Worm (Caenorhabditis elegans) whole organism, L4 larva: ENCODE results near the gene F42H10.3.
A peak's percentile ranks its signal among the peaks of the same experiment; 100 is the strongest.

Experiments
- D1046.2 ChIP-seq: fragments of 200-800 bp; sonication (Bioruptor generic); IDR thresholded peaks from 2 replicates; pipeline ENCODE4 v1.3.6; 2022; ENCODE audit warnings: missing genetic modification characterization, missing compliant biosample characterization
- F44E2.7 ChIP-seq: fragments of 200-800 bp; sonication (Bioruptor generic); IDR thresholded peaks from 2 replicates; pipeline ENCODE4 v2.1.2; 2022; ENCODE audit warnings: missing genetic modification characterization, missing compliant biosample characterization
- F49E8.2 ChIP-seq: sonication (generic microtip); optimal IDR thresholded peaks from 2 replicates; lab custom pipeline; 2016; ENCODE audit warnings: missing compliant biosample characterization, mild to moderate bottlenecking, missing genetic modification characterization, borderline replicate concordance
- T20F7.1 ChIP-seq: fragments of 200-800 bp; sonication (Bioruptor generic); optimal IDR thresholded peaks from 2 replicates; lab custom pipeline; 2018; ENCODE audit warnings: mild to moderate bottlenecking, missing genetic modification characterization, missing compliant biosample characterization
- T26A8.4 ChIP-seq: fragments of 200-800 bp; sonication (Bioruptor generic); IDR thresholded peaks from 2 replicates; pipeline ENCODE4 v1.3.6; 2022; ENCODE audit warnings: missing genetic modification characterization, missing compliant biosample characterization
- Y5F2A.4 ChIP-seq: fragments of 200-800 bp; sonication (Bioruptor generic); optimal IDR thresholded peaks from 2 replicates; lab custom pipeline; 2018; ENCODE audit warnings: mild to moderate bottlenecking, missing genetic modification characterization, missing compliant biosample characterization
- Y75B8A.6 ChIP-seq: fragments of 200-800 bp; sonication (Bioruptor generic); IDR thresholded peaks from 2 replicates; pipeline ENCODE4 v1.3.6; 2022; ENCODE audit warnings: missing genetic modification reagents, missing genetic modification characterization, missing compliant biosample characterization
- ZK337.2 ChIP-seq: fragments of 200-800 bp; sonication (Bioruptor generic); IDR thresholded peaks from 2 replicates; pipeline ENCODE4 v1.3.6; 2022; ENCODE audit warnings: missing genetic modification reagents, missing genetic modification characterization, missing compliant biosample characterization
- ZK546.5 ChIP-seq, 2 experiments: sonication (generic microtip); optimal IDR thresholded peaks; 2 replicates each; lab custom pipeline; 2017; ENCODE audit warnings: missing biosample characterization in 2 of 2, missing genetic modification characterization in 2 of 2
- aha-1 ChIP-seq: fragments of 150-350 bp; peaks from one replicate; lab custom pipeline; 2014; ENCODE audit warnings: missing biosample characterization, missing genetic modification characterization
- arid-1 ChIP-seq: fragments of 200-800 bp; sonication (Bioruptor generic); conservative IDR thresholded peaks from 2 replicates; pipeline ENCODE4 v1.3.6; 2022; ENCODE audit warnings: missing genetic modification reagents, missing genetic modification characterization, missing compliant biosample characterization
- ceh-20 ChIP-seq: fragments of 200-800 bp; sonication (Bioruptor generic); IDR thresholded peaks from 2 replicates; pipeline ENCODE4 v1.3.6; 2022; ENCODE audit warnings: missing genetic modification reagents, missing genetic modification characterization, missing compliant biosample characterization
- ceh-44 ChIP-seq: fragments of 200-800 bp; sonication (Bioruptor generic); IDR thresholded peaks from 2 replicates; pipeline ENCODE4 v1.3.6; 2022; ENCODE audit warnings: missing genetic modification reagents, missing genetic modification characterization, missing compliant biosample characterization
- ceh-82 ChIP-seq: sonication (generic microtip); optimal IDR thresholded peaks from 2 replicates; lab custom pipeline; 2017; ENCODE audit warnings: missing biosample characterization, missing genetic modification characterization
- dmd-6 ChIP-seq: fragments of 200-800 bp; sonication (Bioruptor generic); IDR thresholded peaks from 2 replicates; pipeline ENCODE4 v1.3.6; 2022; ENCODE audit warnings: missing genetic modification reagents, missing genetic modification characterization, missing compliant biosample characterization
- egl-27 ChIP-seq: sonication (generic microtip); optimal IDR thresholded peaks from 3 replicates; lab custom pipeline; 2017; ENCODE audit warnings: missing biosample characterization, missing genetic modification reagents, missing genetic modification characterization
- egl-43 ChIP-seq: fragments of 200-800 bp; sonication (Bioruptor generic); IDR thresholded peaks from 2 replicates; pipeline ENCODE4 v1.3.6; 2022; ENCODE audit warnings: missing genetic modification reagents, missing genetic modification characterization, missing compliant biosample characterization
- fos-1 ChIP-seq: fragments of 150-350 bp; optimal IDR thresholded peaks from 2 replicates; lab custom pipeline; 2014; ENCODE audit warnings: missing biosample characterization, missing genetic modification characterization
- hlh-30 ChIP-seq: sonication (generic microtip); optimal IDR thresholded peaks from 2 replicates; lab custom pipeline; 2017; ENCODE audit warnings: antibody characterized with exemption, mild to moderate bottlenecking, missing genetic modification characterization, missing compliant biosample characterization; ENCODE audit not compliant: insufficient read depth
- jun-1 ChIP-seq: fragments of 150-350 bp; optimal IDR thresholded peaks from 2 replicates; lab custom pipeline; 2014; ENCODE audit warnings: missing biosample characterization, missing genetic modification reagents, missing genetic modification characterization
- lin-1 ChIP-seq: fragments of 200-800 bp; sonication (Bioruptor generic); IDR thresholded peaks from 2 replicates; pipeline ENCODE4 v1.3.6; 2022; ENCODE audit warnings: missing genetic modification reagents, missing genetic modification characterization, missing compliant biosample characterization
- lin-15B ChIP-seq: fragments of 150-350 bp; sonication (generic microtip); optimal IDR thresholded peaks from 3 replicates; lab custom pipeline; 2014; ENCODE audit warnings: missing biosample characterization, missing genetic modification characterization
- lin-38 ChIP-seq: fragments of 200-800 bp; sonication (Bioruptor generic); IDR thresholded peaks from 2 replicates; pipeline ENCODE4 v1.3.6; 2022; ENCODE audit warnings: missing genetic modification reagents, missing genetic modification characterization, missing compliant biosample characterization
- lsy-2 ChIP-seq, 2 experiments: fragments of 150-350 bp in 1 of 2; sonication (generic microtip) in 1 of 2; optimal IDR thresholded peaks; 2 replicates each; lab custom pipeline; 2014 to 2017; ENCODE audit warnings: missing biosample characterization in 2 of 2, missing genetic modification characterization in 2 of 2
- mdt-29 ChIP-seq: fragments of 200-800 bp; sonication (Bioruptor generic); IDR thresholded peaks from 2 replicates; pipeline ENCODE4 v1.3.6; 2022; ENCODE audit warnings: missing genetic modification reagents, missing genetic modification characterization, missing compliant biosample characterization
- nhr-102 ChIP-seq: sonication (generic microtip); optimal IDR thresholded peaks from 2 replicates; lab custom pipeline; 2016; ENCODE audit warnings: mild to moderate bottlenecking, missing genetic modification characterization, moderate library complexity, missing compliant biosample characterization
- nhr-28 ChIP-seq: fragments of 150-350 bp; optimal IDR thresholded peaks from 2 replicates; lab custom pipeline; 2014; ENCODE audit warnings: missing biosample characterization, missing genetic modification characterization
- nhr-41 ChIP-seq: fragments of 200-800 bp; sonication (Bioruptor generic); IDR thresholded peaks from 2 replicates; pipeline ENCODE4 v1.3.6; 2022; ENCODE audit warnings: missing genetic modification reagents, missing genetic modification characterization, missing compliant biosample characterization
- nhr-42 ChIP-seq: fragments of 200-800 bp; sonication (Bioruptor generic); IDR thresholded peaks from 2 replicates; pipeline ENCODE4 v1.3.6; 2022; ENCODE audit warnings: missing genetic modification characterization, missing compliant biosample characterization
- nhr-6 ChIP-seq: fragments of 150-350 bp; optimal IDR thresholded peaks from 2 replicates; lab custom pipeline; 2014; ENCODE audit warnings: missing biosample characterization, missing genetic modification characterization
- nhr-77 ChIP-seq: fragments of 150-350 bp; optimal IDR thresholded peaks from 2 replicates; lab custom pipeline; 2014; ENCODE audit warnings: missing biosample characterization, missing genetic modification characterization
- set-16 ChIP-seq: fragments of 200-800 bp; sonication (Bioruptor generic); IDR thresholded peaks from 2 replicates; pipeline ENCODE4 v1.3.6; 2022; ENCODE audit warnings: missing genetic modification reagents, missing genetic modification characterization, missing compliant biosample characterization
- skn-1 ChIP-seq: fragments of 150-350 bp; optimal IDR thresholded peaks from 2 replicates; lab custom pipeline; 2014; ENCODE audit warnings: missing biosample characterization, missing genetic modification characterization
- spr-1 ChIP-seq: sonication (generic microtip); optimal IDR thresholded peaks from 2 replicates; lab custom pipeline; 2016; ENCODE audit warnings: mild to moderate bottlenecking, missing genetic modification characterization, missing compliant biosample characterization
- unc-130 ChIP-seq: sonication (generic microtip); optimal IDR thresholded peaks from 2 replicates; lab custom pipeline; 2016; ENCODE audit warnings: missing genetic modification reagents, missing genetic modification characterization, missing compliant biosample characterization
- unc-62 ChIP-seq, 3 experiments: fragments of 150-350 bp in 1 of 3; sonication (generic microtip); optimal IDR thresholded peaks in 2 of 3; peaks in 1 of 3; 1 replicate in 1 of 3; 2 replicates in 2 of 3; lab custom pipeline; 2014 to 2017; ENCODE audit warnings: missing biosample characterization in 3 of 3, missing genetic modification characterization in 3 of 3, missing genetic modification reagents in 3 of 3, missing genotype in 1 of 3
- zfp-2 ChIP-seq: sonication (generic microtip); optimal IDR thresholded peaks from 2 replicates; lab custom pipeline; 2016; ENCODE audit warnings: mild to moderate bottlenecking, missing genetic modification characterization, missing compliant biosample characterization

Gene F42H10.3

DNA sequence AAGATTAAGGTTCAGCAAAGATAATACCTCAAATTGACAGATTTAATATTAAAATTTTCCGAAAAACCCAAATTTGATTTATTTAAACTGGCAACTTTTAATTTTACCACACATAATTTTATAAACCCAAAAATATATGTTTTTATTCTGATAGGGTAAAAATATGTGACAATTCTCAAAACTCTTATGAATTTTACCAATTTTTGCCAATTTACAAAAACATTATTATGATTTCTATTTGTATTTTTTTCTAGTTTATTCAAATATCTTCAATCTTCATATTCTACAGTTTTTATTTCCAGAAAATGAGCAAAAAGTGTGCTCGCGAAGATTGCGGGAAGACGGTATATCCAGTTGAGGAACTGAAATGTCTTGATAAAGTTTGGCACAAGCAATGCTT is at the start of gene F42H10.3:
Gene F42H10.3 (plus strand): TSS at position 301 of the 400 bp plus-strand sequence.
- no peak for TF ChIP-seq ceh-82 (tag; lab: Kevin White, UChicago)
- TF ChIP-seq set-16 (GFP tag; lab: Robert Waterston, UW), result no peak
- TF ChIP-seq fos-1 (tag; lab: Kevin White, UChicago), result no peak
- no peak for TF ChIP-seq dmd-6
- TF ChIP-seq egl-43 (GFP tag; lab: Robert Waterston, UW), result no peak
- no peak for TF ChIP-seq lin-1 (GFP tag; lab: Robert Waterston, UW)
- no peak for TF ChIP-seq arid-1 (GFP tag; lab: Robert Waterston, UW)
- TF ChIP-seq mdt-29 (GFP tag; lab: Robert Waterston, UW), result no peak
- TF ChIP-seq ceh-20, result no peak
- TF ChIP-seq zfp-2 (tag; lab: Kevin White, UChicago), result no peak
- TF ChIP-seq jun-1 (tag; lab: Kevin White, UChicago), result no peak
- TF ChIP-seq lin-15B (tag; lab: Kevin White, UChicago), result no peak
- TF ChIP-seq Y75B8A.6, result no peak
- TF ChIP-seq unc-62 (GFP tag; optimal IDR thresholded peaks at IDR 0.05 in 1 of 2; lab: Kevin White, UChicago), result no peak
- no peak for TF ChIP-seq unc-62 (tag; optimal IDR thresholded peaks at IDR 0.05; lab: Kevin White, UChicago)
- no peak for TF ChIP-seq nhr-102
- no peak for TF ChIP-seq F49E8.2 (tag; lab: Kevin White, UChicago)
- TF ChIP-seq nhr-6, result no peak
- TF ChIP-seq nhr-41, result no peak
- no peak for TF ChIP-seq unc-130 (GFP tag; lab: Kevin White, UChicago)
- TF ChIP-seq, all 104 proteins: peak for 0

- TF ChIP-seq F49E8.2 (tag; lab: Kevin White, UChicago) (no peak), aha-1 (tag; lab: Kevin White, UChicago) (no peak), set-16 (GFP tag; lab: Robert Waterston, UW) (no peak)
Observed at ce11 chrIII:8435074-8435473, 48.9 kb upstream of the F42H10.3 start, which contains the start of gene ZK1236.9. Gene ZK1236.9, minus strand, starts transcription at chrIII:8435174.

ce11 chrIII:8437763-8438414 is 46.1 kb upstream of the F42H10.3 start:
- peak; percentile 70 for TF ChIP-seq aha-1 (tag; lab: Kevin White, UChicago)
- TF ChIP-seq unc-62 (GFP tag; optimal IDR thresholded peaks at IDR 0.05 in 1 of 2; lab: Kevin White, UChicago), result peak in 1 of 2 experiments; percentile 60
- TF ChIP-seq unc-62 (tag; optimal IDR thresholded peaks at IDR 0.05; lab: Kevin White, UChicago), result no peak
- TF ChIP-seq skn-1, result no peak

- TF ChIP-seq egl-43 (GFP tag; lab: Robert Waterston, UW), result no peak
- TF ChIP-seq hlh-30 (tag; lab: Kevin White, UChicago), result peak; percentile 17
- TF ChIP-seq nhr-28 (tag; lab: Kevin White, UChicago), result peak; percentile 17
- TF ChIP-seq set-16 (GFP tag; lab: Robert Waterston, UW), result no peak
- no peak for TF ChIP-seq spr-1
- TF ChIP-seq egl-27 (tag; lab: Kevin White, UChicago), result no peak
Observed at ce11 chrIII:8439312-8439711, 44.6 kb upstream of the F42H10.3 start, which contains the start of gene pqn-96. Gene pqn-96, minus strand, starts transcription at chrIII:8439412.

- TF ChIP-seq D1046.2 (GFP tag; lab: Robert Waterston, UW) (0 out of 2 replicates have a peak, but pooled peaks have one; percentile 16), nhr-42 (0 out of 2 replicates have a peak, but pooled peaks have one; percentile 28), lin-38 (GFP tag; lab: Robert Waterston, UW) (peak; percentile 10; the same call in 1 of the 2 replicates)
Observed at ce11 chrIII:8441298-8441697, 42.7 kb upstream of the F42H10.3 start.

DNA sequence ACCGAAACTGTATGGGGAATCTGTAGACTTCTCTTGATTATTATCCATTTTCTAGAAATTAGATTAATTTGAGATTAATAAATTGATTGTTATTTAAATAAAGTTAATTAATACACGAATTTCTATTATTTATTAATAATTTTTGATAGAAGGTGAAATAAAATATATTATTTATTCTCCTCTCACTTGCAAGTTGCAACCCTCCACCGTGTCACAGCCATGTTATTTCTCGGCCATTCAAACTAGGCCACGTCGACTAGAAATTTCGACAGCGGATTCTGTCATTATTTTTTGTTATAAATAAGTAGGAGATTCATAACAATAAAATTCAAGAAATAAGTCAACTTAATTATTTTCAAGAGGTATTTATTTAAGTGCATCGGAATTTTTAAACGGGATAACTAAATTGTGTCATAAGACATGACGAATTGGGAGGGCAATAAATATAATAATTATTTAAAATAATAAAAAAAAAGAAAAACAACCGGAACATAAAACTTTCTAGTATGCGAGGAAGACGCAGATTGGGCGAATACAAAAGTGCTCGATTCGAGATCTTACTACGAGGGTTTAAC is 40.3 kb upstream of the F42H10.3 start, which contains the start of gene ufbp-1:
Gene ufbp-1 (minus strand): TSS at position 51 of the 575 bp plus-strand sequence.
- peak; percentile 90 for TF ChIP-seq lin-1 (GFP tag; lab: Robert Waterston, UW)
- TF ChIP-seq F44E2.7 (GFP tag; lab: Robert Waterston, UW), result no peak
- TF ChIP-seq ZK546.5 (tag; optimal IDR thresholded peaks at IDR 0.05; lab: Kevin White, UChicago), result no peak
- TF ChIP-seq lin-38 (GFP tag; lab: Robert Waterston, UW), result peak; percentile 82
- TF ChIP-seq ceh-44, result peak; percentile 14; the same call in 1 of the 2 replicates
- peak; percentile 77 for TF ChIP-seq Y5F2A.4 (GFP tag; lab: Kevin White, UChicago)
- no peak for TF ChIP-seq set-16 (GFP tag; lab: Robert Waterston, UW)
- TF ChIP-seq nhr-102, result peak; percentile 68
- TF ChIP-seq nhr-42, result peak; percentile 84
- TF ChIP-seq jun-1 (tag; lab: Kevin White, UChicago), result no peak
- TF ChIP-seq T26A8.4, result peak; percentile 87; the same call in 1 of the 2 replicates
- peak; percentile 87 for TF ChIP-seq T20F7.1 (GFP tag; lab: Kevin White, UChicago)
- peak in 1 of 2 experiments; percentile 93 for TF ChIP-seq lsy-2 (tag; optimal IDR thresholded peaks at IDR 0.05; lab: Kevin White, UChicago)
- TF ChIP-seq lin-15B (tag; lab: Kevin White, UChicago), result no peak
- peak; percentile 37; the same call in 1 of the 2 replicates for TF ChIP-seq ZK337.2
- TF ChIP-seq nhr-28 (tag; lab: Kevin White, UChicago), result peak; percentile 14
- no peak for TF ChIP-seq nhr-77 (tag; lab: Kevin White, UChicago)
